Worm (Caenorhabditis elegans): ENCODE results near the gene srsx-27.

srsx-27 gene

DNA sequence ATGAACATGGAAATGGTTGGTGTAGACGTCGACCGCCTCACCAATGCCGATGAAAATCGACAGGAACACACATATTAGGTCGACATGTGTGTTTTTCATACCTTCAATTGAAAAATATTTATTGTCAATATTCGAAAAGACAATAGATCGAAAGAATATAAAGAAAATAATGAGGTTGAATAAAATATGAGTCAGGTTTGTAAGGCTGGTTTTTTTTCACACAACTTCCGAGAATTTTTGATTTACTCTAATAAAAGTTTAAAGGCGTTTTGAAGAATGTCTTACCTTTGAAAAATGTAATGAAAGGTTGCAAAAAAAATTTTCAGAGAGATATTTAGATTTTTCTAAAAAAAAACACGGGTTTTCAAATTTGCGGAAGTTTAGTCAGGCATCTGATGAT lies 23.8 kb downstream of the srsx-27 start, which contains the start of gene egl-3:
TSS of gene egl-3 (minus strand) at position 101 of the 400 bp plus-strand sequence.
- no peak for TF ChIP-seq ceh-88 (GFP tag; IDR thresholded peaks at IDR 0.05)

DNA sequence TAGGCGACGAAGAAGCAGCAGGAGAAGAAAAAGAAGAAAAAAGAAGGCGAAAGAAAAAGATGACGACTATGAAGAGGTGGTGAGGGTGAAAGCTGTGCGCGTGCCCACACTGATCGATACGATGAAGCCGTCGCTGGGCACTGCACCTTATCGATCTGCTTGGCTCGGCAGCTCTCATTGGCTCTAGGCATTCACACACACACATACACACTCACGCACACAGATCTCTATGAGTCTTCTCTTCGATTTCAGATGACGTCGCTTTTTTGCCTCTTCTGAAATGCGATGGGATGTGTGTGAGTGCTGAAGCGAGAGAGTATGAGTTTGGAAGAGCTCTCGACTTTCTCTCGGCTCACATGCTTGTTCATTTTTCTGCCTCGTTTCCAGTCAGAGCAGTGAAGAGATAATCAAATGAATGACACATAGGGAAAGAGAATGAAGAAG lies 24.8 kb downstream of the srsx-27 start:
- TF ChIP-seq nhr-19 (GFP tag; conservative IDR thresholded peaks at IDR 0.05) (peak; percentile 46), nhr-90 (tag; optimal IDR thresholded peaks at IDR 0.05; ENCODE audit: poor library complexity) (no peak), skn-1 (tag; optimal IDR thresholded peaks at IDR 0.05) (no peak), fkh-10 (GFP tag; optimal IDR thresholded peaks at IDR 0.05) (peak; percentile 97), nhr-71 (tag; optimal IDR thresholded peaks at IDR 0.05) (peak; percentile 90), lin-13 (GFP tag; optimal IDR thresholded peaks at IDR 0.05) (peak; percentile 71), Y116A8C.19 (tag; optimal IDR thresholded peaks at IDR 0.05; ENCODE audit: borderline replicate concordance) (no peak), alr-1 (tag; optimal IDR thresholded peaks at IDR 0.05; ENCODE audit: borderline replicate concordance) (no peak), sup-37 (GFP tag; optimal IDR thresholded peaks at IDR 0.05) (no peak), aha-1 (tag; optimal IDR thresholded peaks at IDR 0.05) (no peak), mab-9 (GFP tag; IDR thresholded peaks at IDR 0.05) (peak; percentile 9; the same call in 1 of the 2 replicates), ztf-11 (tag; optimal IDR thresholded peaks at IDR 0.05) (peak in 1 of 2 experiments; percentile 25), nhr-85 (tag) (no peak), rnt-1 (tag; optimal IDR thresholded peaks at IDR 0.05) (no peak), ztf-4 (tag; optimal IDR thresholded peaks at IDR 0.05) (peak; percentile 76), pag-3 (tag; optimal IDR thresholded peaks at IDR 0.05; ENCODE audit: borderline replicate concordance, insufficient read depth) (no peak), jun-1 (tag; optimal IDR thresholded peaks at IDR 0.05) (peak; percentile 41), pqm-1 (tag; optimal IDR thresholded peaks at IDR 0.05) (no peak), ceh-82 (tag; optimal IDR thresholded peaks at IDR 0.05) (peak; percentile 44 to 81 (median 54)), egl-13 (tag; optimal IDR thresholded peaks at IDR 0.05) (peak; percentile 91), ces-1 (GFP tag; optimal IDR thresholded peaks at IDR 0.05) (peak; percentile 70), lin-39 (tag; optimal IDR thresholded peaks at IDR 0.05) (no peak), lin-35 (GFP tag; optimal IDR thresholded peaks at IDR 0.05) (peak in 1 of 2 experiments; percentile 62), dsc-1 (tag; optimal IDR thresholded peaks at IDR 0.05) (peak; percentile 68), fos-1 (tag; optimal IDR thresholded peaks at IDR 0.05) (peak; percentile 74), swsn-7 (tag; optimal IDR thresholded peaks at IDR 0.05) (peak; percentile 85), zip-4 (GFP tag; optimal IDR thresholded peaks at IDR 0.05) (no peak), efl-1 (optimal IDR thresholded peaks at IDR 0.05) (peak; percentile 44 to 53), efl-1 (GFP tag; optimal IDR thresholded peaks at IDR 0.05 in 1 of 2) (peak in 1 of 2 experiments; percentile 19), sptf-1 (tag; optimal IDR thresholded peaks at IDR 0.05) (no peak), nhr-84 (tag; optimal IDR thresholded peaks at IDR 0.05) (no peak), irx-1 (tag; optimal IDR thresholded peaks at IDR 0.05) (peak; percentile 55), ceh-63 (GFP tag; optimal IDR thresholded peaks at IDR 0.05) (no peak), unc-62 (GFP tag; optimal IDR thresholded peaks at IDR 0.05) (no peak), snpc-4 (tag; optimal IDR thresholded peaks at IDR 0.05) (peak; percentile 45), unc-86 (tag; optimal IDR thresholded peaks at IDR 0.05) (peak; percentile 94), lin-14 (GFP tag; optimal IDR thresholded peaks at IDR 0.05) (peak; percentile 97), ama-1 (optimal IDR thresholded peaks at IDR 0.05) (no peak), nhr-12 (tag; optimal IDR thresholded peaks at IDR 0.05) (no peak), hlh-17 (GFP tag; optimal IDR thresholded peaks at IDR 0.05; ENCODE audit: borderline replicate concordance) (no peak), hlh-4 (tag; optimal IDR thresholded peaks at IDR 0.05) (no peak), C04F5.9 (tag; optimal IDR thresholded peaks at IDR 0.05) (no peak), isw-1 (GFP tag; IDR thresholded peaks at IDR 0.05) (peak; percentile 78), ceh-8 (GFP tag; optimal IDR thresholded peaks at IDR 0.05) (peak; percentile 77), unc-98 (GFP tag; IDR thresholded peaks at IDR 0.05) (no peak), nhr-28 (tag; optimal IDR thresholded peaks at IDR 0.05) (no peak), F16B12.6 (tag; optimal IDR thresholded peaks at IDR 0.05) (no peak), hpl-2 (GFP tag; optimal IDR thresholded peaks at IDR 0.05) (no peak), blmp-1 (tag; optimal IDR thresholded peaks at IDR 0.05) (no peak), ets-5 (GFP tag; IDR thresholded peaks at IDR 0.05) (no peak)

Data from whole organism, L1 larva.